Worm (Caenorhabditis elegans) whole organism, dauer: ENCODE measurements around the gene tut-1.
"Not testable (repeated sequence)": the region's sequence is repeated elsewhere in the genome, so short reads cannot be mapped to it uniquely, and the experiment has no call there.

Experiments used
- unc-62 ChIP-seq: sonication (generic microtip); optimal IDR thresholded peaks from 2 replicates; lab custom pipeline; 2017; ENCODE audit warnings: missing biosample characterization, missing genetic modification reagents, missing genetic modification characterization

Gene tut-1

ce11 chrIV:125881-126781 is 4.6 kb upstream of the tut-1 start, which contains the start of the genes grld-1 and cox-6C:
grld-1 (minus strand) TSS chrIV:125931.
cox-6C (plus strand) TSS chrIV:126731.
- no peak for TF ChIP-seq unc-62 (GFP tag; lab: Kevin White, UChicago)

- no peak for TF ChIP-seq unc-62 (GFP tag; lab: Kevin White, UChicago)
These were observed 1.7 kb downstream of the tut-1 start for ce11 chrIV:119792-120191.

DNA sequence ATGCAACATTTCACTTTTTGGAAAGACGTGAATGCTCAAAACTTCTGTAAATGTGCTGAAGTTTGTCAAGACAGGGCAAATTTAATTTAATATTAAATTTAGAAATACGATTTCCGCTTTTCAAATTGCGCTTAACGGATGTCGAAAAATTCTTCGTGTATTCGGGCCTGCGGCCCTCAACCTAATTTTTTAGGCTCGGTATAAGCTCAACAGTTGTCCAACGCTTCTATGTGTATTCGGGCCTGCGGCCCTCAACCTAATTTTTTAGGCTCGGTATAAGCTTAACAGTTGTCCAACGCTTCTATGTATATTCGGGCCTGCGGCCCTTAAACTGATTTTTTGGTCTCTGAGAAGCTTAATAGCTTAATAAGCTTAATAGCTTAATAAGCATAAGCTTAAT is 2.7 kb downstream of the tut-1 start:
- TF ChIP-seq unc-62 (GFP tag; lab: Kevin White, UChicago) = no peak

- not testable (repeated sequence) for TF ChIP-seq unc-62 (GFP tag; lab: Kevin White, UChicago)
These were observed 10.1 kb downstream of the tut-1 start, which contains the start of gene F29C4.4 for ce11 chrIV:111377-111776. F29C4.4 (plus strand) TSS chrIV:111677.

- TF ChIP-seq unc-62 (GFP tag; lab: Kevin White, UChicago) = no peak
These were observed 12.2 kb downstream of the tut-1 start, which contains the start of gene B0545.4 for ce11 chrIV:109307-109706. B0545.4 (minus strand) TSS chrIV:109407.

DNA sequence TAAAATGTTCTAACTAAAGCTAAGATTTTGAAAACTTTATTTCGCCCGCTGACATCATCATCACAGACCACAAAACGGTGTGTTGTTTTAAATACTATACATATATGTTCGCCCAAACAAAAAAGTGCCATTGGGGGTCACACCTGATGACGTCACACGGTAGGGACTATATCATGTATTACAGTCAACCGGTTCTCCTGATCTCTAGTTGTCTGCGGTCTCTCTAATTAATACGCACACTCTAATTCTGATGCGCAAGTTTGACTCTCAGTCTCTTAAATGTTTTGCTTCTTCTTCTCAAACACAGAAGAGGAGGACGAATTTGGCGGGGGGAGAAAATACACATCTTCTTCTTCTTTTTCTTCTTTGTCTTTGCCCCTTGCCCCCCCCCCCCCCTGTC is 18.7 kb downstream of the tut-1 start:
- TF ChIP-seq unc-62 (GFP tag; lab: Kevin White, UChicago) = no peak

ce11 chrIV:97681-98080 is 23.8 kb downstream of the tut-1 start:
- no peak for TF ChIP-seq unc-62 (GFP tag; lab: Kevin White, UChicago)

DNA sequence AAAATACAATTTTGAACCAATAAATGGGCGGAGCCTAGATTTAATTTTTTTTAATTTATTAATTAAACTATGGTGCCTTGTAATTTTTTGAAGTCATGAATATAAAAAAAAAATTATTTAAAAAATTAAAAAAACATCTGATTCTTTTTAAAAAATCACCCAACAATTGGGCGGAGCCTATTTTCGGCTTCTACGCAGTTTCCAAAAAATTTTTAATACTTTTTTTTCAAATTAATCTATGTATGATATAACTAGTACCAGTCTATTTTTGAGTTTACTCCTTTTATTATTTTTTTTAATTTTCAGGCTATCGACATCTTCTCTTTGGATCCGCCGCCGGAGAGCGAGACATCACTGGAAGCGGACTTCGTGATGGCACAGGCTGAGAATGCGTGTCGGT is 29.8 kb downstream of the tut-1 start, which contains the start of gene tpa-1:
TSS of gene tpa-1 (plus strand) at position 301 of the 400 bp plus-strand sequence.
- TF ChIP-seq unc-62 (GFP tag; lab: Kevin White, UChicago) = no peak

- TF ChIP-seq unc-62 (GFP tag; lab: Kevin White, UChicago) = no peak
These were observed 31.5 kb downstream of the tut-1 start, which contains the start of gene scl-23 for ce11 chrIV:89991-90390. scl-23 (minus strand) TSS chrIV:90091.

DNA sequence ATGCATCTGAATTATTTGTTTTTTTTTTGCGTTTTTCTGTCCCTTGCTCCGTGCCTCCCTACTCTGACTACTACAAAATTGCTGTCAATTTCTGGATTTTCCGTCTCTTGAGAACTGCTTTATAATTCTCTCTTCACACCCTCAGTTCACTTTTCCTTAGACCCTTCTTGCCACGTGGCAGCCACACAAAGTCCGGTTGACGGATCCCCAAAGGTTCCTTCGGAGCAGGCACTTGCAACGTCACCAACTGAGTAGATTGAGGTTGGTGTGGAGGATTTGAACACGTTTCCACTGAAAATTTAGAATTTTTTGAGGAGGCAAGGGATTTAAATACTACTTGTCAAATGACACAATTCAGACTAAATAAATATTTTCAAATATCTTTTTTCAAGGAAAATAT is 34.8 kb downstream of the tut-1 start:
- TF ChIP-seq unc-62 (GFP tag; lab: Kevin White, UChicago) = no peak

DNA sequence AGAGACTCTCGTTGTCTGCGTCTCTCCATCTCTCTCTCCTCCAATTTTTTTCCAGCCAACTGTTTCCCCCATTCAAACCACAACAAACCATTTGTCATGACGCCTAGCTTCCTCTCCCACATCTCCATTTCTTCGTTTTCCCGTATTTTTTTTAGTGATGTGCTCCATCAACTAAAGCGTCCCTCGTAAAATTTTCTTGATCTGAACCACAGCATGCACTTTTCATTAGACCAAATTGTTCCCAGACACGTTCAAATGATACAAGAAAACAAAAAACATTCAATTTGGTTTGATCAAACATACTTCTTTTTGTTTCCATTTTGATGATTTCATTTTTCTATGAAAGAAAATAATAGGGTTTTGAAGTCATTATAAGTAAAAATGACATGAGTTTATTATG is 39.2 kb downstream of the tut-1 start:
- TF ChIP-seq unc-62 (GFP tag; lab: Kevin White, UChicago) = no peak

ce11 chrIV:81428-81827 is 40.1 kb downstream of the tut-1 start:
- TF ChIP-seq unc-62 (GFP tag; lab: Kevin White, UChicago) = no peak

DNA sequence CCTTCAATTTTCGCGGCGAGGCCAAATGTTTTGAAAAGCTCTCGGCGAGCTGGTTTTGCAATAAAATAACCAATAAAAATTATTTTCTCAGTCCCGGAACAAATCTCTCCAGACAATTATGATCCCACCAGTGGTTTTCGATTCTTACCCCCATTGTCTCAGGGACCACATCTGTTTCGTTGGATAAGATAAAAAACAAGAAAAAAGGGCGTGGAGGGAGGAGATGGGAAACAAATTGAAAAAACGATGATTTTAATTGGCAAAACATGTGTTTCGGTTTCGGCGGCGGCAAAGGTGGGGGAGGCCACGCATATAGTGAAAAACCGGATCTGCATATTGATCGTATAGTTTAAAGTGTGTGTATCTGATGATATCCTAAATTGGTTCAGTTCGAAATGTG is 40.6 kb downstream of the tut-1 start:
- no peak for TF ChIP-seq unc-62 (GFP tag; lab: Kevin White, UChicago)

- no peak for TF ChIP-seq unc-62 (GFP tag; lab: Kevin White, UChicago)
These were observed 42.3 kb downstream of the tut-1 start, which contains the start of gene T05C7.9 for ce11 chrIV:79205-79604. T05C7.9 (plus strand) TSS chrIV:79276.

ce11 chrIV:78206-78605 is 43.3 kb downstream of the tut-1 start:
- TF ChIP-seq unc-62 (GFP tag; lab: Kevin White, UChicago) = no peak

DNA sequence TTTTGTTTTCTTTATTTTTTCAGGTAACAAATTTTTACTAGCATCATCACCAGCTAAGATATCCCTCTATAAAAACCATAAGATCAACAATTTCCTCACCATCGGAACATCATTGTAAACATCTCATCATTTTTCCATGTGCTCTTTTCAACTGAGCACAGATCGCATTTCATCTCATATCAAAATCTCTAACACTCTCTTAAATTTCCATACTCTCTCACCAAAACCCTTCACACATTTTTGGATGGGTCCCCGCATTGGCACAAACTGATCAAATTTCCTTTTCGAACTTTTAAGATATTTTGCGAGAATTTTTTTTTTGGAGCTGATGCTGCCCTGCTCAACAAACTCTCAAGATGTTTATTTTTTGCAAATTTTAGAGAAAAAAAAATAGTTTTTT is 44.1 kb downstream of the tut-1 start:
- TF ChIP-seq unc-62 (GFP tag; lab: Kevin White, UChicago) = no peak

ce11 chrIV:76070-76469 is 45.4 kb downstream of the tut-1 start, which contains the start of gene T05C7.8:
T05C7.8 (plus strand) TSS chrIV:76370.
- no peak for TF ChIP-seq unc-62 (GFP tag; lab: Kevin White, UChicago)
